Worm (Caenorhabditis elegans) whole organism, late embryonic: ENCODE results near the gene srg-58.

ENCODE experiments used
- C08G9.2 ChIP-seq: sonication (generic microtip); optimal IDR thresholded peaks from 2 replicates; lab custom pipeline; 2016; ENCODE audit warnings: mild to moderate bottlenecking, missing genetic modification characterization, moderate library complexity, missing compliant biosample characterization
- K09A11.1 ChIP-seq: sonication (generic microtip); optimal IDR thresholded peaks from 2 replicates; lab custom pipeline; 2017; ENCODE audit warnings: antibody characterized with exemption, mild to moderate bottlenecking, missing genetic modification characterization, missing compliant biosample characterization; ENCODE audit not compliant: insufficient read depth
- ceh-19 ChIP-seq: fragments of 200-800 bp; sonication (Bioruptor generic); optimal IDR thresholded peaks from 2 replicates; lab custom pipeline; 2018; ENCODE audit warnings: mild to moderate bottlenecking, missing genetic modification characterization, missing compliant biosample characterization
- ceh-31 ChIP-seq: sonication (generic microtip); optimal IDR thresholded peaks from 2 replicates; lab custom pipeline; 2016; ENCODE audit warnings: missing genetic modification characterization, missing compliant biosample characterization
- ceh-48 ChIP-seq: sonication (generic microtip); optimal IDR thresholded peaks from 2 replicates; lab custom pipeline; 2016; ENCODE audit warnings: missing genetic modification characterization, inconsistent platforms, missing compliant biosample characterization
- elt-4 ChIP-seq: sonication (generic microtip); optimal IDR thresholded peaks from 2 replicates; lab custom pipeline; 2016; ENCODE audit warnings: missing genetic modification characterization, missing compliant biosample characterization
- fax-1 ChIP-seq: sonication (generic microtip); optimal IDR thresholded peaks from 2 replicates; lab custom pipeline; 2016; ENCODE audit warnings: missing genotype, missing genetic modification characterization, missing compliant biosample characterization
- nfya-1 ChIP-seq: sonication (generic microtip); optimal IDR thresholded peaks from 2 replicates; lab custom pipeline; 2017; ENCODE audit warnings: missing genetic modification characterization, mild to moderate bottlenecking, missing compliant biosample characterization, antibody characterized with exemption, moderate library complexity
- sox-4 ChIP-seq: sonication (generic microtip); optimal IDR thresholded peaks from 2 replicates; lab custom pipeline; 2017; ENCODE audit warnings: mild to moderate bottlenecking, missing genetic modification characterization, inconsistent platforms, missing compliant biosample characterization
- tbx-7 ChIP-seq: sonication (generic microtip); optimal IDR thresholded peaks from 2 replicates; lab custom pipeline; 2016; ENCODE audit warnings: missing genotype, missing genetic modification characterization, missing compliant biosample characterization
- unc-3 ChIP-seq, 2 experiments: fragments of 200-800 bp in 1 of 2; sonication (Bioruptor generic) in 1 of 2; sonication (generic microtip) in 1 of 2; conservative IDR thresholded peaks in 1 of 2; optimal IDR thresholded peaks in 1 of 2; 2 replicates each; pipeline versions ENCODE4 v1.3.6 to Lab custom; 2016 to 2022; ENCODE audit warnings: missing compliant biosample characterization in 2 of 2, missing genetic modification characterization in 2 of 2, missing genetic modification reagents in 1 of 2
- unc-55 ChIP-seq: sonication (generic microtip); optimal IDR thresholded peaks from 2 replicates; lab custom pipeline; 2017; ENCODE audit warnings: missing biosample characterization, missing genetic modification reagents, missing genetic modification characterization
- unc-86 ChIP-seq: sonication (generic microtip); optimal IDR thresholded peaks from 2 replicates; lab custom pipeline; 2016; ENCODE audit warnings: missing genetic modification characterization, missing compliant biosample characterization

DNA sequence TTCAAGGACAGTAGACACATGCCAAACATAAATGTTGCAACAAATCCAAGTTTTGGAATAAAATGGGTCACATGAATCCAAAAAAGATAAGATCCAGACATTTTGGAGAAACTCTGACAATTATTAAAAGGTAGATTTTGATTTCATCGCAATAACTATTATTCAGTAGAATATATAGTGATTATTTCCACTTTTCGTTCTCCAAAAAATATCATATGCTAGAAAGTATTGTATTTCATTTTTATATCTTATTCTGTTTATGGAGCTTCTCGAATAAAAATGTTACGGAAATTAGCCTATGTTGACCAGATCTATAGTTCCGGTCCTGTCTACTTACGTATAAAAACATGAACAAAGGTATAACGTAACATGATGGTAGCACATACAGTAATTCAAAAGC lies 32.3 kb downstream of the srg-58 start, which contains the start of gene str-13:
- TF ChIP-seq sox-4 (tag; lab: Kevin White, UChicago) (no peak), unc-55 (GFP tag; lab: Kevin White, UChicago) (no peak), unc-3 (GFP tag; conservative IDR thresholded peaks at IDR 0.05; lab: Robert Waterston, UW) (no peak), unc-3 (tag; optimal IDR thresholded peaks at IDR 0.05; lab: Kevin White, UChicago) (no peak), elt-4 (tag; lab: Kevin White, UChicago) (no peak), fax-1 (tag; lab: Kevin White, UChicago) (no peak), ceh-48 (tag; lab: Kevin White, UChicago) (no peak), ceh-31 (tag; lab: Kevin White, UChicago) (no peak), unc-86 (tag; lab: Kevin White, UChicago) (no peak), nfya-1 (tag; lab: Kevin White, UChicago) (no peak), C08G9.2 (tag; lab: Kevin White, UChicago) (no peak), tbx-7 (tag; lab: Kevin White, UChicago) (no peak), K09A11.1 (no peak), ceh-19 (no peak)
